Worm (Caenorhabditis elegans) whole organism, young adult: ENCODE results near the gene R10H10.3.
A peak's percentile ranks its signal among the peaks of the same experiment; 100 is the strongest.

ENCODE experiments used
- B0019.2 ChIP-seq: fragments of 200-800 bp; sonication (Bioruptor generic); conservative IDR thresholded peaks from 2 replicates; pipeline ENCODE4 v1.3.6; 2022; ENCODE audit warnings: missing genetic modification reagents, missing genetic modification characterization, missing compliant biosample characterization
- C06A6.2 ChIP-seq: fragments of 200-800 bp; sonication (Bioruptor generic); conservative IDR thresholded peaks from 2 replicates; pipeline ENCODE4 v1.3.6; 2022; ENCODE audit warnings: missing genetic modification characterization, missing compliant biosample characterization
- D2030.7 ChIP-seq: fragments of 200-800 bp; sonication (Bioruptor generic); IDR thresholded peaks from 2 replicates; pipeline ENCODE4 v1.3.6; 2022; ENCODE audit warnings: missing genetic modification reagents, missing genetic modification characterization, missing compliant biosample characterization
- F10E7.11 ChIP-seq: sonication (generic microtip); optimal IDR thresholded peaks from 2 replicates; lab custom pipeline; 2017; ENCODE audit warnings: mild to moderate bottlenecking, missing genetic modification characterization, moderate library complexity, missing compliant biosample characterization
- F23B12.7 ChIP-seq: sonication (generic microtip); optimal IDR thresholded peaks from 2 replicates; lab custom pipeline; 2017; ENCODE audit warnings: missing genetic modification characterization, mild to moderate bottlenecking, missing compliant biosample characterization, antibody characterized with exemption, moderate library complexity; ENCODE audit not compliant: insufficient read depth
- F33H1.4 ChIP-seq: fragments of 200-800 bp; sonication (Bioruptor generic); IDR thresholded peaks from 2 replicates; pipeline ENCODE4 v1.3.6; 2022; ENCODE audit warnings: missing genetic modification reagents, missing genetic modification characterization, missing compliant biosample characterization
- F55B11.4 ChIP-seq: sonication (generic microtip); optimal IDR thresholded peaks from 2 replicates; lab custom pipeline; 2016; ENCODE audit warnings: missing compliant biosample characterization, missing genetic modification characterization, borderline replicate concordance; ENCODE audit not compliant: insufficient read depth
- Y67H2A.10 ChIP-seq: fragments of 200-800 bp; sonication (Bioruptor generic); conservative IDR thresholded peaks from 2 replicates; pipeline ENCODE4 v1.3.6; 2022; ENCODE audit warnings: missing genetic modification reagents, missing genetic modification characterization, missing compliant biosample characterization
- ZK185.1 ChIP-seq: sonication (generic microtip); optimal IDR thresholded peaks from 2 replicates; lab custom pipeline; 2016; ENCODE audit warnings: mild to moderate bottlenecking, missing genetic modification characterization, missing compliant biosample characterization; ENCODE audit not compliant: poor library complexity, severe bottlenecking
- athp-1 ChIP-seq: sonication (generic microtip); optimal IDR thresholded peaks from 2 replicates; lab custom pipeline; 2017; ENCODE audit warnings: mild to moderate bottlenecking, missing genetic modification characterization, missing compliant biosample characterization
- attf-5 ChIP-seq: fragments of 200-800 bp; sonication (Bioruptor generic); optimal IDR thresholded peaks from 2 replicates; lab custom pipeline; 2018; ENCODE audit warnings: mild to moderate bottlenecking, missing genetic modification characterization, missing compliant biosample characterization
- attf-6 ChIP-seq: fragments of 200-800 bp; sonication (Bioruptor generic); IDR thresholded peaks from 2 replicates; pipeline ENCODE4 v1.3.6; 2022; ENCODE audit warnings: missing genetic modification reagents, missing genetic modification characterization, missing compliant biosample characterization
- bed-1 ChIP-seq: fragments of 200-800 bp; sonication (Bioruptor generic); IDR thresholded peaks from 2 replicates; pipeline ENCODE4 v1.3.6; 2022; ENCODE audit warnings: missing genetic modification reagents, missing genetic modification characterization, missing compliant biosample characterization
- ceh-58 ChIP-seq: fragments of 200-800 bp; sonication (Bioruptor generic); IDR thresholded peaks from 2 replicates; pipeline ENCODE4 v1.3.6; 2022; ENCODE audit warnings: missing genetic modification characterization, missing compliant biosample characterization
- ceh-79 ChIP-seq: sonication (generic microtip); optimal IDR thresholded peaks from 2 replicates; lab custom pipeline; 2017; ENCODE audit warnings: mild to moderate bottlenecking, missing genetic modification characterization, missing compliant biosample characterization
- chd-7 ChIP-seq: sonication (generic microtip); optimal IDR thresholded peaks from 2 replicates; lab custom pipeline; 2016; ENCODE audit warnings: mild to moderate bottlenecking, missing genetic modification characterization, moderate library complexity, missing compliant biosample characterization
- die-1 ChIP-seq: sonication (generic microtip); optimal IDR thresholded peaks from 2 replicates; lab custom pipeline; 2016; ENCODE audit warnings: missing genotype, mild to moderate bottlenecking, missing genetic modification characterization, missing compliant biosample characterization
- dox-1 ChIP-seq: fragments of 200-800 bp; sonication (Bioruptor generic); IDR thresholded peaks from 2 replicates; pipeline ENCODE4 v1.3.6; 2022; ENCODE audit warnings: missing genetic modification reagents, missing genetic modification characterization, missing compliant biosample characterization
- efl-1 ChIP-seq: fragments of 150-350 bp; optimal IDR thresholded peaks from 2 replicates; lab custom pipeline; 2014; ENCODE audit warnings: missing biosample characterization, missing genetic modification reagents, missing genetic modification characterization
- egl-44 ChIP-seq: fragments of 200-800 bp; sonication (Bioruptor generic); IDR thresholded peaks from 2 replicates; pipeline ENCODE4 v1.3.6; 2022; ENCODE audit warnings: missing genetic modification reagents, missing genetic modification characterization, missing compliant biosample characterization
- fkh-3 ChIP-seq: sonication (generic microtip); optimal IDR thresholded peaks from 2 replicates; lab custom pipeline; 2016; ENCODE audit warnings: mild to moderate bottlenecking, missing genetic modification characterization, missing compliant biosample characterization
- hrde-1 ChIP-seq: sonication (generic microtip); optimal IDR thresholded peaks from 2 replicates; lab custom pipeline; 2016; ENCODE audit warnings: missing genetic modification characterization, mild to moderate bottlenecking, missing compliant biosample characterization, moderate library complexity, missing genotype, missing genetic modification reagents, borderline replicate concordance
- lag-1 ChIP-seq: fragments of 200-800 bp; sonication (Bioruptor generic); IDR thresholded peaks from 2 replicates; pipeline ENCODE4 v1.3.6; 2022; ENCODE audit warnings: missing genetic modification reagents, missing genetic modification characterization, missing compliant biosample characterization
- let-607 ChIP-seq, 2 experiments: fragments of 200-800 bp in 1 of 2; sonication (Bioruptor generic) in 1 of 2; sonication (generic microtip) in 1 of 2; optimal IDR thresholded peaks; 2 replicates each; lab custom pipeline; 2016 to 2018; ENCODE audit warnings: mild to moderate bottlenecking in 2 of 2, missing compliant biosample characterization in 2 of 2, missing genetic modification characterization in 2 of 2, moderate library complexity in 2 of 2, missing genotype in 1 of 2
- lin-40 ChIP-seq: sonication (generic microtip); optimal IDR thresholded peaks from 2 replicates; lab custom pipeline; 2016; ENCODE audit warnings: missing genetic modification characterization, mild to moderate bottlenecking, missing compliant biosample characterization, missing genotype, missing genetic modification reagents
- lsl-1 ChIP-seq: fragments of 200-800 bp; sonication (Bioruptor generic); optimal IDR thresholded peaks from 2 replicates; lab custom pipeline; 2018; ENCODE audit warnings: mild to moderate bottlenecking, missing genetic modification characterization, moderate library complexity, missing compliant biosample characterization
- madf-3 ChIP-seq: fragments of 200-800 bp; sonication (Bioruptor generic); IDR thresholded peaks from 2 replicates; pipeline ENCODE4 v1.3.6; 2022; ENCODE audit warnings: missing genetic modification reagents, missing genetic modification characterization, missing compliant biosample characterization
- madf-8 ChIP-seq: fragments of 200-800 bp; sonication (Bioruptor generic); conservative IDR thresholded peaks from 2 replicates; pipeline ENCODE4 v1.3.6; 2022; ENCODE audit warnings: missing genetic modification reagents, missing genetic modification characterization, missing compliant biosample characterization
- mcd-1 ChIP-seq: fragments of 200-800 bp; sonication (Bioruptor generic); IDR thresholded peaks from 2 replicates; pipeline ENCODE4 v1.3.6; 2022; ENCODE audit warnings: missing genetic modification reagents, missing genetic modification characterization, missing compliant biosample characterization
- nfya-2 ChIP-seq: fragments of 200-800 bp; sonication (Bioruptor generic); IDR thresholded peaks from 2 replicates; pipeline ENCODE4 v1.3.6; 2022; ENCODE audit warnings: missing genetic modification reagents, missing genetic modification characterization, missing compliant biosample characterization
- nfyb-1 ChIP-seq: fragments of 200-800 bp; sonication (Bioruptor generic); IDR thresholded peaks from 2 replicates; pipeline ENCODE4 v1.3.6; 2022; ENCODE audit warnings: missing genetic modification reagents, missing genetic modification characterization, missing compliant biosample characterization
- pbrm-1 ChIP-seq: fragments of 200-800 bp; sonication (Bioruptor generic); IDR thresholded peaks from 2 replicates; pipeline ENCODE4 v1.3.6; 2022; ENCODE audit warnings: missing genetic modification reagents, missing genetic modification characterization, missing compliant biosample characterization
- pha-4 ChIP-seq: fragments of 150-350 bp; sonication (generic microtip); optimal IDR thresholded peaks from 2 replicates; lab custom pipeline; 2014; ENCODE audit warnings: missing biosample characterization, missing genetic modification reagents, missing genetic modification characterization
- rec-8 ChIP-seq, 2 experiments: sonication (generic microtip); optimal IDR thresholded peaks; 2 replicates each; lab custom pipeline; 2016; ENCODE audit warnings: mild to moderate bottlenecking in 2 of 2, missing genetic modification characterization in 2 of 2, missing genetic modification reagents in 2 of 2, missing genotype in 2 of 2, missing biosample characterization in 1 of 2, missing compliant biosample characterization in 1 of 2, moderate library complexity in 1 of 2
- repo-1 ChIP-seq: sonication (generic microtip); optimal IDR thresholded peaks from 2 replicates; lab custom pipeline; 2017; ENCODE audit warnings: mild to moderate bottlenecking, missing genetic modification characterization, missing compliant biosample characterization
- sdz-38 ChIP-seq: sonication (generic microtip); optimal IDR thresholded peaks from 2 replicates; lab custom pipeline; 2016; ENCODE audit warnings: missing genotype, missing genetic modification characterization, missing compliant biosample characterization
- snpc-1.1 ChIP-seq: sonication (generic microtip); optimal IDR thresholded peaks from 2 replicates; lab custom pipeline; 2017; ENCODE audit warnings: missing genetic modification characterization, mild to moderate bottlenecking, missing compliant biosample characterization, antibody characterized with exemption, moderate library complexity, missing genotype, missing genetic modification reagents; ENCODE audit not compliant: insufficient read depth
- snpc-4 ChIP-seq, 5 experiments: fragments of 150-350 bp in 1 of 5; sonication (generic microtip) in 4 of 5; optimal IDR thresholded peaks; 2 replicates each; lab custom pipeline; 2014 to 2018; ENCODE audit warnings: missing genetic modification characterization in 5 of 5, missing biosample characterization in 3 of 5, antibody characterized with exemption in 2 of 5, mild to moderate bottlenecking in 2 of 5, missing compliant biosample characterization in 2 of 5, missing genotype in 2 of 5, moderate library complexity in 2 of 5, missing genetic modification reagents in 1 of 5
- tbp1 ChIP-seq: fragments of 200-800 bp; sonication (Bioruptor generic); optimal IDR thresholded peaks from 2 replicates; lab custom pipeline; 2018; ENCODE audit warnings: mild to moderate bottlenecking, missing genetic modification characterization, missing compliant biosample characterization
- unc-130 ChIP-seq: sonication (generic microtip); optimal IDR thresholded peaks from 2 replicates; lab custom pipeline; 2016; ENCODE audit warnings: missing genetic modification reagents, missing genetic modification characterization, missing compliant biosample characterization
- unc-62 ChIP-seq: fragments of 150-350 bp; optimal IDR thresholded peaks from 2 replicates; lab custom pipeline; 2014; ENCODE audit warnings: missing biosample characterization, missing genetic modification reagents, missing genetic modification characterization
- ztf-3 ChIP-seq: fragments of 200-800 bp; sonication (Bioruptor generic); optimal IDR thresholded peaks from 2 replicates; lab custom pipeline; 2018; ENCODE audit warnings: mild to moderate bottlenecking, missing genetic modification characterization, missing compliant biosample characterization

The R10H10.3 gene

DNA sequence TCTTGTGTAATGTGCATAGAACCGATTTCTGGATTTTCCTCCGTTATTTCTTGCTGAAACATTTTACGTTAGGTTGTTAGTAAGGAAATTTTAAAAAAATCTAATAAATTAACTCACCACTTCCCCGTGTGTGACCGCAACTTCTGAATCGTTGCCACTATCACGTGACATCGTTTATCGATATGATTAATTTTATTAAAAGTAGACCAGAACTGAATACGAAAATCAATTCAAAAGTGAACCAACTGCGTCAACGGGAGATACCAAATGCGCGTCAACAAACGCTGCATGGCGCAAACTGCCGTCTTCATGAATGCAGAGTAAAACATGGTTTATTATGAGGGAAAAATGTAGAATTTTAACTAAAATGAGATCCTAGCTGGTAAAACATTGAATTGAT lies 22.3 kb upstream of the R10H10.3 start, which contains the start of gene sir-2.1 (continued):
- TF ChIP-seq let-607 (tag; optimal IDR thresholded peaks at IDR 0.05; lab: Kevin White, UChicago) (peak in 1 of 2 experiments; percentile 20), attf-6 (GFP tag; lab: Robert Waterston, UW) (peak; percentile 51), C06A6.2 (GFP tag; lab: Robert Waterston, UW) (no peak), F23B12.7 (tag; lab: Kevin White, UChicago) (peak; percentile 16), athp-1 (peak; percentile 29), madf-8 (GFP tag; lab: Robert Waterston, UW) (no peak), lag-1 (GFP tag; lab: Robert Waterston, UW) (no peak), rec-8 (tag; optimal IDR thresholded peaks at IDR 0.05; lab: Kevin White, UChicago) (no peak), lsl-1 (peak; percentile 26), hrde-1 (tag; lab: Kevin White, UChicago) (no peak), chd-7 (peak; percentile 13), mcd-1 (GFP tag; lab: Robert Waterston, UW) (peak; percentile 44; the same call in 1 of the 2 replicates), F10E7.11 (tag; lab: Kevin White, UChicago) (no peak), egl-44 (GFP tag; lab: Robert Waterston, UW) (no peak), fkh-3 (tag; lab: Kevin White, UChicago) (no peak), unc-130 (GFP tag; lab: Kevin White, UChicago) (peak; percentile 18), die-1 (peak; percentile 5), nfya-2 (GFP tag; lab: Robert Waterston, UW) (no peak), F55B11.4 (tag; lab: Kevin White, UChicago) (no peak), snpc-4 (GFP tag; optimal IDR thresholded peaks at IDR 0.05; lab: Kevin White, UChicago) (no peak), snpc-4 (tag; optimal IDR thresholded peaks at IDR 0.05; lab: Kevin White, UChicago) (peak in 2 of 4 experiments; percentile 28), lin-40 (tag; lab: Kevin White, UChicago) (peak; percentile 18), tbp1 (GFP tag; lab: Kevin White, UChicago) (peak; percentile 2), ZK185.1 (no peak), B0019.2 (GFP tag; lab: Robert Waterston, UW) (no peak), attf-5 (peak; percentile 61), repo-1 (tag; lab: Kevin White, UChicago) (peak; percentile 88), dox-1 (0 out of 2 replicates have a peak, but pooled peaks have one; percentile 57), ztf-3 (GFP tag; lab: Kevin White, UChicago) (no peak), pbrm-1 (GFP tag; lab: Robert Waterston, UW) (peak; percentile 40; the same call in 1 of the 2 replicates), unc-62 (GFP tag; lab: Kevin White, UChicago) (no peak), nfyb-1 (no peak; the same call in 1 of the 2 replicates), ceh-58 (no peak), pha-4 (tag; lab: Kevin White, UChicago) (no peak), efl-1 (no peak), snpc-1.1 (no peak), F33H1.4 (GFP tag; lab: Robert Waterston, UW) (peak; percentile 66), madf-3 (no peak), ceh-79 (tag; lab: Kevin White, UChicago) (peak; percentile 37), bed-1 (GFP tag; lab: Robert Waterston, UW) (no peak), D2030.7 (GFP tag; lab: Robert Waterston, UW) (no peak), Y67H2A.10 (GFP tag; lab: Robert Waterston, UW) (no peak), sdz-38 (tag; lab: Kevin White, UChicago) (no peak)
